Worm (Caenorhabditis elegans) whole organism, late embryonic: ENCODE results near the gene srlf-19.

Source experiments
- C08G9.2 ChIP-seq: sonication (generic microtip); optimal IDR thresholded peaks from 2 replicates; lab custom pipeline; 2016; ENCODE audit warnings: mild to moderate bottlenecking, missing genetic modification characterization, moderate library complexity, missing compliant biosample characterization
- C38D4.7 ChIP-seq: fragments of 200-800 bp; sonication (Bioruptor generic); optimal IDR thresholded peaks from 2 replicates; lab custom pipeline; 2018; ENCODE audit warnings: mild to moderate bottlenecking, missing genetic modification characterization, moderate library complexity, missing compliant biosample characterization
- F13H6.1 ChIP-seq: sonication (generic microtip); optimal IDR thresholded peaks from 2 replicates; lab custom pipeline; 2016; ENCODE audit warnings: missing genetic modification characterization, missing compliant biosample characterization
- K02D7.2 ChIP-seq: sonication (generic microtip); optimal IDR thresholded peaks from 2 replicates; lab custom pipeline; 2017; ENCODE audit warnings: mild to moderate bottlenecking, missing genetic modification characterization, missing compliant biosample characterization
- K09A11.1 ChIP-seq: sonication (generic microtip); optimal IDR thresholded peaks from 2 replicates; lab custom pipeline; 2017; ENCODE audit warnings: antibody characterized with exemption, mild to moderate bottlenecking, missing genetic modification characterization, missing compliant biosample characterization; ENCODE audit not compliant: insufficient read depth
- T23F11.4 ChIP-seq: fragments of 200-800 bp; sonication (Bioruptor generic); optimal IDR thresholded peaks from 2 replicates; lab custom pipeline; 2018; ENCODE audit warnings: mild to moderate bottlenecking, missing genetic modification characterization, missing compliant biosample characterization
- Y22D7AL.16 ChIP-seq: sonication (generic microtip); optimal IDR thresholded peaks from 2 replicates; lab custom pipeline; 2016; ENCODE audit warnings: missing genetic modification characterization, missing compliant biosample characterization
- ahr-1 ChIP-seq: sonication (generic microtip); optimal IDR thresholded peaks from 2 replicates; lab custom pipeline; 2016; ENCODE audit warnings: missing genetic modification characterization, missing compliant biosample characterization
- ceh-18 ChIP-seq: sonication (generic microtip); optimal IDR thresholded peaks from 2 replicates; lab custom pipeline; 2016; ENCODE audit warnings: missing genetic modification characterization, missing compliant biosample characterization
- ceh-19 ChIP-seq: fragments of 200-800 bp; sonication (Bioruptor generic); optimal IDR thresholded peaks from 2 replicates; lab custom pipeline; 2018; ENCODE audit warnings: mild to moderate bottlenecking, missing genetic modification characterization, missing compliant biosample characterization
- ceh-2 ChIP-seq: sonication (generic microtip); optimal IDR thresholded peaks from 2 replicates; lab custom pipeline; 2016; ENCODE audit warnings: missing genotype, missing genetic modification characterization, missing compliant biosample characterization
- ceh-22 ChIP-seq: sonication (generic microtip); optimal IDR thresholded peaks from 2 replicates; lab custom pipeline; 2017; ENCODE audit warnings: missing biosample characterization, missing genetic modification characterization
- ceh-24 ChIP-seq: sonication (generic microtip); optimal IDR thresholded peaks from 2 replicates; lab custom pipeline; 2016; ENCODE audit warnings: mild to moderate bottlenecking, missing genetic modification characterization, missing compliant biosample characterization
- ceh-30 ChIP-seq: fragments of 150-350 bp; optimal IDR thresholded peaks from 2 replicates; lab custom pipeline; 2014; ENCODE audit warnings: missing biosample characterization, missing genetic modification characterization
- ceh-34 ChIP-seq: sonication (generic microtip); optimal IDR thresholded peaks from 2 replicates; lab custom pipeline; 2016; ENCODE audit warnings: mild to moderate bottlenecking, missing genetic modification characterization, missing compliant biosample characterization
- ceh-45 ChIP-seq: fragments of 200-800 bp; sonication (Bioruptor generic); IDR thresholded peaks from 2 replicates; pipeline ENCODE4 v1.3.6; 2022; ENCODE audit warnings: missing genetic modification reagents, missing genetic modification characterization, missing compliant biosample characterization
- ceh-48 ChIP-seq: sonication (generic microtip); optimal IDR thresholded peaks from 2 replicates; lab custom pipeline; 2016; ENCODE audit warnings: missing genetic modification characterization, inconsistent platforms, missing compliant biosample characterization
- ceh-6 ChIP-seq: fragments of 200-800 bp; sonication (Bioruptor generic); optimal IDR thresholded peaks from 2 replicates; lab custom pipeline; 2018; ENCODE audit warnings: mild to moderate bottlenecking, missing genetic modification characterization, missing compliant biosample characterization
- ceh-9 ChIP-seq: sonication (generic microtip); optimal IDR thresholded peaks from 2 replicates; lab custom pipeline; 2016; ENCODE audit warnings: mild to moderate bottlenecking, missing genetic modification characterization, inconsistent platforms, missing compliant biosample characterization
- che-1 ChIP-seq: sonication (generic microtip); optimal IDR thresholded peaks from 2 replicates; lab custom pipeline; 2016; ENCODE audit warnings: mild to moderate bottlenecking, missing genetic modification characterization, missing compliant biosample characterization
- dmd-4 ChIP-seq: sonication (generic microtip); optimal IDR thresholded peaks from 2 replicates; lab custom pipeline; 2016; ENCODE audit warnings: borderline replicate concordance, missing genetic modification characterization, missing compliant biosample characterization
- elt-2 ChIP-seq: sonication (generic microtip); optimal IDR thresholded peaks from 2 replicates; lab custom pipeline; 2016; ENCODE audit warnings: missing genetic modification reagents, missing genetic modification characterization, missing compliant biosample characterization
- elt-4 ChIP-seq: sonication (generic microtip); optimal IDR thresholded peaks from 2 replicates; lab custom pipeline; 2016; ENCODE audit warnings: missing genetic modification characterization, missing compliant biosample characterization
- ets-4 ChIP-seq: sonication (generic microtip); optimal IDR thresholded peaks from 2 replicates; lab custom pipeline; 2016; ENCODE audit warnings: missing genetic modification characterization, missing compliant biosample characterization
- fkh-6 ChIP-seq: sonication (generic microtip); optimal IDR thresholded peaks from 2 replicates; lab custom pipeline; 2016; ENCODE audit warnings: missing genetic modification characterization, missing compliant biosample characterization
- gmeb-2 ChIP-seq: sonication (generic microtip); optimal IDR thresholded peaks from 2 replicates; lab custom pipeline; 2016; ENCODE audit warnings: missing genetic modification characterization, inconsistent platforms, missing compliant biosample characterization
- hlh-15 ChIP-seq: sonication (generic microtip); optimal IDR thresholded peaks from 2 replicates; lab custom pipeline; 2016; ENCODE audit warnings: missing genetic modification characterization, missing compliant biosample characterization
- hlh-6 ChIP-seq: sonication (generic microtip); optimal IDR thresholded peaks from 2 replicates; lab custom pipeline; 2016; ENCODE audit warnings: missing genotype, missing genetic modification characterization, missing compliant biosample characterization
- hlh-8 ChIP-seq: sonication (generic microtip); optimal IDR thresholded peaks from 2 replicates; lab custom pipeline; 2016; ENCODE audit warnings: missing genotype, missing genetic modification characterization, missing compliant biosample characterization
- madf-2 ChIP-seq: sonication (generic microtip); optimal IDR thresholded peaks from 2 replicates; lab custom pipeline; 2017; ENCODE audit warnings: missing genetic modification characterization, missing compliant biosample characterization
- mec-3 ChIP-seq: sonication (generic microtip); optimal IDR thresholded peaks from 2 replicates; lab custom pipeline; 2016; ENCODE audit warnings: borderline replicate concordance, missing genetic modification characterization, missing compliant biosample characterization
- nhr-11 ChIP-seq: fragments of 150-350 bp; optimal IDR thresholded peaks from 2 replicates; lab custom pipeline; 2014; ENCODE audit warnings: missing biosample characterization, missing genetic modification characterization
- nhr-232 ChIP-seq: sonication (generic microtip); optimal IDR thresholded peaks from 2 replicates; lab custom pipeline; 2016; ENCODE audit warnings: missing genetic modification characterization, missing compliant biosample characterization
- npax-4 ChIP-seq: sonication (generic microtip); optimal IDR thresholded peaks from 2 replicates; lab custom pipeline; 2016; ENCODE audit warnings: missing genetic modification characterization, missing compliant biosample characterization
- odd-2 ChIP-seq: sonication (generic microtip); optimal IDR thresholded peaks from 2 replicates; lab custom pipeline; 2017; ENCODE audit warnings: antibody characterized with exemption, mild to moderate bottlenecking, missing genetic modification characterization, missing compliant biosample characterization
- pat-9 ChIP-seq: fragments of 200-800 bp; sonication (Bioruptor generic); optimal IDR thresholded peaks from 2 replicates; lab custom pipeline; 2018; ENCODE audit warnings: mild to moderate bottlenecking, missing genetic modification characterization, moderate library complexity, missing compliant biosample characterization
- pax-1 ChIP-seq: fragments of 150-350 bp; optimal IDR thresholded peaks from 2 replicates; lab custom pipeline; 2014; ENCODE audit warnings: missing biosample characterization, missing genetic modification characterization
- pha-2 ChIP-seq: sonication (generic microtip); optimal IDR thresholded peaks from 2 replicates; lab custom pipeline; 2017; ENCODE audit warnings: mild to moderate bottlenecking, missing genetic modification characterization, missing compliant biosample characterization
- pqm-1 ChIP-seq: sonication (generic microtip); optimal IDR thresholded peaks from 2 replicates; lab custom pipeline; 2016; ENCODE audit warnings: missing genetic modification characterization, missing compliant biosample characterization
- pros-1 ChIP-seq: fragments of 150-350 bp; optimal IDR thresholded peaks from 2 replicates; lab custom pipeline; 2014; ENCODE audit warnings: missing biosample characterization, missing genetic modification reagents, missing genetic modification characterization
- ref-2 ChIP-seq: sonication (generic microtip); optimal IDR thresholded peaks from 2 replicates; lab custom pipeline; 2016; ENCODE audit warnings: missing genetic modification characterization, missing compliant biosample characterization
- sox-4 ChIP-seq: sonication (generic microtip); optimal IDR thresholded peaks from 2 replicates; lab custom pipeline; 2017; ENCODE audit warnings: mild to moderate bottlenecking, missing genetic modification characterization, inconsistent platforms, missing compliant biosample characterization
- ttx-3 ChIP-seq: sonication (generic microtip); optimal IDR thresholded peaks from 2 replicates; lab custom pipeline; 2016; ENCODE audit warnings: missing genetic modification reagents, missing genetic modification characterization, missing compliant biosample characterization
- unc-86 ChIP-seq: sonication (generic microtip); optimal IDR thresholded peaks from 2 replicates; lab custom pipeline; 2016; ENCODE audit warnings: missing genetic modification characterization, missing compliant biosample characterization
- ztf-16 ChIP-seq: sonication (generic microtip); optimal IDR thresholded peaks from 2 replicates; lab custom pipeline; 2017; ENCODE audit warnings: missing genetic modification characterization, missing compliant biosample characterization

Gene srlf-19

DNA sequence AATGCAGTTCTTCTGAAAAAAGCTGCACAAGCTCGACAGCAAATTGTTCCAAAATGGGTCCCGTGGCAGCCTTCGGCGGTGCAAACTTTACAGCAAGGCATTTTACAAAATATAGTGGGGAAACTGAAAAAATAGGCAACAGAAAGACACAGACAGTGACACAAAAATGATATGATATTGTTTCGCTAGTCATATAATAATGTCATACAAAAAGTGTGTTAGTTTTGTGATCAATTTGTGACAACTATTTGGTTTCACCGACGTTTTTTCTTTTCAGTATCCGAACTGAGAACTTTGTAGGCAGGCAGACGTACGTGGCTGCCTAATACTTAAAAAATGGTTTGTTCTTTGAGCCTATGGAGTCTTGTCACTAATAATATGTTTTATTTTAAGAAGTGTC, 14.2 kb downstream of the srlf-19 start, which contains the start of gene nhr-210:
Gene nhr-210 (minus strand): TSS at position 101 of the 400 bp plus-strand sequence.
- TF ChIP-seq ztf-16 (no peak), ceh-6 (GFP tag; lab: Kevin White, UChicago) (no peak), che-1 (tag; lab: Kevin White, UChicago) (no peak), C38D4.7 (GFP tag; lab: Kevin White, UChicago) (no peak), hlh-15 (tag; lab: Kevin White, UChicago) (no peak), hlh-6 (tag; lab: Kevin White, UChicago) (no peak), madf-2 (no peak), sox-4 (tag; lab: Kevin White, UChicago) (no peak), F13H6.1 (no peak), T23F11.4 (GFP tag; lab: Kevin White, UChicago) (no peak), ahr-1 (tag; lab: Kevin White, UChicago) (no peak), unc-86 (no peak), ceh-22 (tag; lab: Kevin White, UChicago) (no peak), pha-2 (tag; lab: Kevin White, UChicago) (no peak), elt-4 (tag; lab: Kevin White, UChicago) (no peak), ceh-30 (no peak), C08G9.2 (tag; lab: Kevin White, UChicago) (no peak), ceh-2 (no peak), mec-3 (tag; lab: Kevin White, UChicago) (no peak)

DNA sequence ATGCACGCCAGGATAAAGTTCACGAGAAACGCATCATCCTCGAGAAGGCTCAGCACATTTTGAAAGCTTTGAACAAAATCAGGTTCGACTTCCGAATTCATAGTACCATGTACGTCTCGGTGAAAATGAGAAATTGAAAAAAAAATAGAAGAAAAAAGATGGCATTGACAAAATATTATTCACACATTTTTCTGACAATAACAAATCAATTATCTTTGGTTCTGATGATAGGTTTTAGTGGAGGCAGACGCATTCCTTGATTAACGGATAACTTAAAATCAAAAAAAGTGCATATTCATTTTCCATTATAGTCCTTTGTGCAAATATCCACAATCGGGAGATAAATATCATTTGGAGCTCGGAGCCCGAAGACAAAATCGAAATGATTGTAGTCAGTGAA, 16.2 kb downstream of the srlf-19 start, which contains the start of gene srw-107:
Gene srw-107 (minus strand): TSS at position 101 of the 400 bp plus-strand sequence.
- TF ChIP-seq pros-1 (tag; lab: Kevin White, UChicago) = no peak
- TF ChIP-seq unc-86 = no peak
- TF ChIP-seq nhr-232 (tag; lab: Kevin White, UChicago) = no peak
- TF ChIP-seq dmd-4 = no peak
- no peak for TF ChIP-seq ceh-9
- TF ChIP-seq ceh-18 (tag; lab: Kevin White, UChicago) = no peak
- no peak for TF ChIP-seq ceh-24 (tag; lab: Kevin White, UChicago)
- no peak for TF ChIP-seq nhr-11 (tag; lab: Kevin White, UChicago)
- TF ChIP-seq K09A11.1 (tag; lab: Kevin White, UChicago) = no peak
- no peak for TF ChIP-seq gmeb-2 (tag; lab: Kevin White, UChicago)
- no peak for TF ChIP-seq pat-9 (tag; lab: Kevin White, UChicago)
- TF ChIP-seq odd-2 (tag; lab: Kevin White, UChicago) = no peak
- no peak for TF ChIP-seq ref-2 (tag; lab: Kevin White, UChicago)
- no peak for TF ChIP-seq Y22D7AL.16 (tag; lab: Kevin White, UChicago)
- no peak for TF ChIP-seq mec-3 (tag; lab: Kevin White, UChicago)
- TF ChIP-seq ceh-34 (tag; lab: Kevin White, UChicago) = no peak
- no peak for TF ChIP-seq pqm-1
- TF ChIP-seq hlh-6 (tag; lab: Kevin White, UChicago) = no peak
- TF ChIP-seq C08G9.2 (tag; lab: Kevin White, UChicago) = no peak

DNA sequence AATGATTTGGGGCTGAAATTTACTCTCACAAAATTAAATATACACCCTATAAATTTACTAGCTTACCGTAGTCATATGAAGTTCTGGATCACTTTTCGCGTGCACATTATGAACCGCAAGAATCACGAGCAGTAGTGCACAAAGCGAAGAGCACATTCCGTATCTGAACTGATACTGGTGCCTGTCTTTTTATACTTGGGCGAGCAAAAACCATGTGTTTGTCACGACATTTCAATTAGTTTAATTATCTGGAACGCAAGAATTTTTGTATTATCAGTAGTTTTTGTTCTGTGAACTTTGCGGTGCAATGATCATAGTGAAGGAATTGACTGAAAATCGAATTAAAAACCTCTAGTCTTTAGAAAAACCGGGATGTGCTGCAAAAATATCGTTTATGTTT, 18.8 kb downstream of the srlf-19 start, which contains the start of gene lipl-3:
Gene lipl-3 (minus strand): TSS at position 161 of the 400 bp plus-strand sequence.
- TF ChIP-seq ceh-48 (no peak), ceh-24 (tag; lab: Kevin White, UChicago) (no peak), C38D4.7 (GFP tag; lab: Kevin White, UChicago) (no peak), ceh-19 (GFP tag; lab: Kevin White, UChicago) (no peak), elt-2 (tag; lab: Kevin White, UChicago) (no peak), ets-4 (no peak), ttx-3 (no peak), ceh-30 (no peak), K02D7.2 (tag; lab: Kevin White, UChicago) (no peak), fkh-6 (tag; lab: Kevin White, UChicago) (no peak), nhr-232 (tag; lab: Kevin White, UChicago) (no peak), ceh-45 (GFP tag; lab: Robert Waterston, UW) (no peak), pax-1 (tag; lab: Kevin White, UChicago) (no peak), ref-2 (tag; lab: Kevin White, UChicago) (no peak), npax-4 (no peak), T23F11.4 (GFP tag; lab: Kevin White, UChicago) (no peak), ceh-2 (no peak), sox-4 (tag; lab: Kevin White, UChicago) (no peak), ceh-22 (tag; lab: Kevin White, UChicago) (no peak), hlh-8 (no peak)
